Fruit fly (Drosophila melanogaster) whole organism, adult: ENCODE measurements around the gene CG18649.

Experiments
- CG11617 ChIP-seq: fragments of 200-800 bp; sonication (Bioruptor generic); optimal IDR thresholded peaks from 2 replicates; lab custom pipeline; 2017; ENCODE audit warnings: mild to moderate bottlenecking, missing biosample characterization, missing genetic modification reagents, missing genetic modification characterization
- CG14711 ChIP-seq: fragments of 200-800 bp; sonication (Bioruptor generic); optimal IDR thresholded peaks from 2 replicates; lab custom pipeline; 2018; ENCODE audit warnings: missing biosample characterization, mild to moderate bottlenecking, missing genetic modification characterization, moderate library complexity
- CG1620 ChIP-seq: fragments of 200-800 bp; sonication (Bioruptor generic); optimal IDR thresholded peaks from 2 replicates; lab custom pipeline; 2016; ENCODE audit warnings: missing biosample characterization, missing genetic modification characterization
- CG5204 ChIP-seq: fragments of 200-800 bp; sonication (Bioruptor generic); optimal IDR thresholded peaks from 2 replicates; lab custom pipeline; 2016; ENCODE audit warnings: missing biosample characterization, missing genetic modification characterization
- CG7045 ChIP-seq: fragments of 200-800 bp; sonication (Bioruptor generic); optimal IDR thresholded peaks from 2 replicates; lab custom pipeline; 2017; ENCODE audit warnings: missing biosample characterization, mild to moderate bottlenecking, missing genetic modification characterization
- CG7101 ChIP-seq: fragments of 200-800 bp; sonication (Bioruptor generic); optimal IDR thresholded peaks from 2 replicates; lab custom pipeline; 2018; ENCODE audit warnings: missing biosample characterization, mild to moderate bottlenecking, missing genetic modification characterization, moderate library complexity
- Clk ChIP-seq: fragments of 200-800 bp; sonication (Bioruptor generic); optimal IDR thresholded peaks from 2 replicates; lab custom pipeline; 2017; ENCODE audit warnings: missing biosample characterization, missing genetic modification characterization
- Crg-1 ChIP-seq: fragments of 200-800 bp; sonication (Bioruptor generic); optimal IDR thresholded peaks from 2 replicates; lab custom pipeline; 2016; ENCODE audit warnings: missing biosample characterization, missing genetic modification characterization
- Mnt ChIP-seq: fragments of 200-800 bp; sonication (Bioruptor generic); optimal IDR thresholded peaks from 2 replicates; lab custom pipeline; 2016; ENCODE audit warnings: missing biosample characterization, mild to moderate bottlenecking, missing genetic modification characterization
- bab1 ChIP-seq: fragments of 200-800 bp; sonication (Bioruptor generic); optimal IDR thresholded peaks from 3 replicates; lab custom pipeline; 2019; ENCODE audit warnings: missing biosample characterization, mild to moderate bottlenecking, missing genetic modification characterization, moderate library complexity
- cic ChIP-seq: fragments of 200-800 bp; sonication (Bioruptor generic); optimal IDR thresholded peaks from 2 replicates; lab custom pipeline; 2017; ENCODE audit warnings: missing biosample characterization, mild to moderate bottlenecking, missing genetic modification characterization, moderate library complexity
- kay ChIP-seq: fragments of 200-800 bp; sonication (Bioruptor generic); peaks from one replicate; lab custom pipeline; 2016; ENCODE audit warnings: missing biosample characterization, missing genetic modification characterization, borderline replicate concordance
- toe ChIP-seq: fragments of 200-800 bp; sonication (Bioruptor generic); optimal IDR thresholded peaks from 2 replicates; lab custom pipeline; 2016; ENCODE audit warnings: missing biosample characterization, missing genetic modification characterization

- TF ChIP-seq Clk (GFP tag; lab: Kevin White, UChicago) (no peak), CG14711 (no peak), CG1620 (GFP tag; lab: Kevin White, UChicago) (no peak), kay (GFP tag; lab: Kevin White, UChicago) (no peak), CG5204 (GFP tag; lab: Kevin White, UChicago) (no peak), toe (GFP tag; lab: Kevin White, UChicago) (no peak), CG7101 (tag; lab: Kevin White, UChicago) (no peak), bab1 (GFP tag; lab: Kevin White, UChicago) (no peak), CG11617 (no peak), Crg-1 (GFP tag; lab: Kevin White, UChicago) (no peak), CG7045 (GFP tag; lab: Kevin White, UChicago) (no peak), cic (GFP tag; lab: Kevin White, UChicago) (no peak), Mnt (GFP tag; lab: Kevin White, UChicago) (no peak)
Observed at dm6 chr3L:15061605-15062004, 7.7 kb upstream of the CG18649 start, which contains the start of gene CG13460.
